Worm (Caenorhabditis elegans) whole organism, L2 larva: ENCODE results near the gene ZK1128.7.

Source experiments
- C34F6.9 ChIP-seq: fragments of 150-350 bp; optimal IDR thresholded peaks from 2 replicates; lab custom pipeline; 2014; ENCODE audit warnings: missing biosample characterization, missing genetic modification characterization
- F13H6.1 ChIP-seq: sonication (generic microtip); optimal IDR thresholded peaks from 2 replicates; lab custom pipeline; 2016; ENCODE audit warnings: missing genetic modification characterization, missing compliant biosample characterization
- R02D3.7 ChIP-seq: fragments of 150-350 bp; optimal IDR thresholded peaks from 2 replicates; lab custom pipeline; 2014; ENCODE audit warnings: missing biosample characterization, missing genetic modification characterization
- Y55F3AM.14 ChIP-seq: fragments of 200-800 bp; sonication (Bioruptor generic); optimal IDR thresholded peaks from 2 replicates; lab custom pipeline; 2018; ENCODE audit warnings: mild to moderate bottlenecking, missing genetic modification characterization, missing compliant biosample characterization
- ZK546.5 ChIP-seq: sonication (generic microtip); optimal IDR thresholded peaks from 2 replicates; lab custom pipeline; 2017; ENCODE audit warnings: missing biosample characterization, missing genetic modification characterization
- alr-1 ChIP-seq: fragments of 150-350 bp; optimal IDR thresholded peaks from 2 replicates; lab custom pipeline; 2014; ENCODE audit warnings: missing biosample characterization, missing genetic modification characterization
- aly-2 ChIP-seq: fragments of 150-350 bp; optimal IDR thresholded peaks from 2 replicates; lab custom pipeline; 2014; ENCODE audit warnings: missing biosample characterization, missing genetic modification characterization
- ama-1 ChIP-seq: fragments of 150-350 bp; optimal IDR thresholded peaks from 2 replicates; lab custom pipeline; 2018; ENCODE audit warnings: inconsistent platforms
- blmp-1 ChIP-seq: sonication (generic microtip); optimal IDR thresholded peaks from 2 replicates; lab custom pipeline; 2017; ENCODE audit warnings: missing genetic modification characterization, mild to moderate bottlenecking, missing compliant biosample characterization, antibody characterized with exemption, moderate library complexity; ENCODE audit not compliant: insufficient read depth
- ceh-16 ChIP-seq: fragments of 150-350 bp; optimal IDR thresholded peaks from 2 replicates; lab custom pipeline; 2014; ENCODE audit warnings: missing biosample characterization, missing genetic modification characterization
- ceh-82 ChIP-seq: fragments of 150-350 bp; optimal IDR thresholded peaks from 2 replicates; lab custom pipeline; 2014; ENCODE audit warnings: missing biosample characterization, missing genetic modification characterization
- crh-2 ChIP-seq: sonication (generic microtip); optimal IDR thresholded peaks from 2 replicates; lab custom pipeline; 2017; ENCODE audit warnings: missing biosample characterization, missing genetic modification characterization
- dmd-4 ChIP-seq: sonication (generic microtip); optimal IDR thresholded peaks from 2 replicates; lab custom pipeline; 2017; ENCODE audit warnings: missing biosample characterization, missing genetic modification characterization
- egl-27 ChIP-seq: sonication (generic microtip); optimal IDR thresholded peaks from 3 replicates; lab custom pipeline; 2017; ENCODE audit warnings: missing biosample characterization, missing genetic modification reagents, missing genetic modification characterization
- elt-1 ChIP-seq: fragments of 150-350 bp; optimal IDR thresholded peaks from 2 replicates; lab custom pipeline; 2014; ENCODE audit warnings: missing biosample characterization, missing genetic modification characterization
- elt-3 ChIP-seq: sonication (generic microtip); optimal IDR thresholded peaks from 2 replicates; lab custom pipeline; 2017; ENCODE audit warnings: missing biosample characterization, missing genetic modification characterization
- fos-1 ChIP-seq: fragments of 150-350 bp; optimal IDR thresholded peaks from 2 replicates; lab custom pipeline; 2014; ENCODE audit warnings: missing biosample characterization, missing genetic modification characterization
- gmeb-1 ChIP-seq: fragments of 150-350 bp; optimal IDR thresholded peaks from 2 replicates; lab custom pipeline; 2014; ENCODE audit warnings: missing biosample characterization, missing genetic modification characterization
- lin-11 ChIP-seq: fragments of 150-350 bp; sonication (generic microtip); optimal IDR thresholded peaks from 2 replicates; lab custom pipeline; 2014; ENCODE audit warnings: missing biosample characterization, missing genetic modification characterization, inconsistent platforms, mixed read lengths
- lin-13 ChIP-seq: fragments of 150-350 bp; optimal IDR thresholded peaks from 2 replicates; lab custom pipeline; 2014; ENCODE audit warnings: missing biosample characterization, missing genetic modification reagents, missing genetic modification characterization
- lin-39 ChIP-seq: fragments of 150-350 bp; optimal IDR thresholded peaks from 2 replicates; lab custom pipeline; 2014; ENCODE audit warnings: missing biosample characterization, missing genetic modification reagents, missing genetic modification characterization
- lsy-2 ChIP-seq, 2 experiments: fragments of 150-350 bp in 1 of 2; sonication (generic microtip) in 1 of 2; optimal IDR thresholded peaks; 2 replicates each; lab custom pipeline; 2014 to 2017; ENCODE audit warnings: missing biosample characterization in 2 of 2, missing genetic modification characterization in 2 of 2
- mab-5 ChIP-seq: fragments of 150-350 bp; optimal IDR thresholded peaks from 2 replicates; lab custom pipeline; 2014; ENCODE audit warnings: missing biosample characterization, missing genetic modification characterization
- mbf-1 ChIP-seq: sonication (generic microtip); optimal IDR thresholded peaks from 2 replicates; lab custom pipeline; 2017; ENCODE audit warnings: missing biosample characterization, missing genetic modification characterization
- mdl-1 ChIP-seq, 2 experiments: fragments of 150-350 bp in 1 of 2; sonication (generic microtip) in 1 of 2; optimal IDR thresholded peaks; 2 replicates each; lab custom pipeline; 2017; ENCODE audit warnings: missing biosample characterization in 2 of 2, missing genetic modification characterization in 2 of 2
- nhr-10 ChIP-seq: sonication (generic microtip); optimal IDR thresholded peaks from 2 replicates; lab custom pipeline; 2017; ENCODE audit warnings: missing biosample characterization, missing genetic modification characterization
- nhr-11 ChIP-seq: fragments of 150-350 bp; optimal IDR thresholded peaks from 2 replicates; lab custom pipeline; 2014; ENCODE audit warnings: missing biosample characterization, missing genetic modification characterization
- nhr-12 ChIP-seq: fragments of 150-350 bp; optimal IDR thresholded peaks from 2 replicates; lab custom pipeline; 2014; ENCODE audit warnings: missing biosample characterization, missing genetic modification characterization
- nhr-129 ChIP-seq: fragments of 150-350 bp; optimal IDR thresholded peaks from 2 replicates; lab custom pipeline; 2014; ENCODE audit warnings: missing biosample characterization, missing genetic modification characterization
- nhr-21 ChIP-seq: fragments of 150-350 bp; optimal IDR thresholded peaks from 2 replicates; lab custom pipeline; 2014; ENCODE audit warnings: missing biosample characterization, missing genetic modification characterization
- nhr-23 ChIP-seq: fragments of 150-350 bp; optimal IDR thresholded peaks from 2 replicates; lab custom pipeline; 2014; ENCODE audit warnings: missing biosample characterization, missing genetic modification reagents, missing genetic modification characterization
- nhr-237 ChIP-seq: fragments of 150-350 bp; optimal IDR thresholded peaks from 2 replicates; lab custom pipeline; 2014; ENCODE audit warnings: missing biosample characterization, missing genetic modification characterization
- nhr-6 ChIP-seq: fragments of 150-350 bp; optimal IDR thresholded peaks from 2 replicates; lab custom pipeline; 2014; ENCODE audit warnings: missing biosample characterization, missing genetic modification characterization
- nhr-77 ChIP-seq: fragments of 150-350 bp; optimal IDR thresholded peaks from 2 replicates; lab custom pipeline; 2014; ENCODE audit warnings: missing biosample characterization, missing genetic modification characterization
- peb-1 ChIP-seq: fragments of 150-350 bp; optimal IDR thresholded peaks from 2 replicates; lab custom pipeline; 2014; ENCODE audit warnings: missing biosample characterization, missing genetic modification characterization
- sem-4 ChIP-seq: fragments of 150-350 bp; optimal IDR thresholded peaks from 2 replicates; lab custom pipeline; 2014; ENCODE audit warnings: missing biosample characterization, missing genetic modification reagents, missing genetic modification characterization
- skn-1 ChIP-seq: sonication (generic microtip); optimal IDR thresholded peaks from 2 replicates; lab custom pipeline; 2017; ENCODE audit warnings: missing biosample characterization, missing genetic modification characterization
- sma-3 ChIP-seq: sonication (generic microtip); optimal IDR thresholded peaks from 2 replicates; lab custom pipeline; 2016; ENCODE audit warnings: missing genetic modification reagents, missing genetic modification characterization, missing compliant biosample characterization
- sma-9 ChIP-seq, 2 experiments: fragments of 150-350 bp in 1 of 2; sonication (generic microtip) in 1 of 2; optimal IDR thresholded peaks; 2 replicates each; lab custom pipeline; 2014 to 2016; ENCODE audit warnings: missing genetic modification characterization in 2 of 2, mild to moderate bottlenecking in 1 of 2, missing biosample characterization in 1 of 2, missing compliant biosample characterization in 1 of 2, missing genetic modification reagents in 1 of 2, moderate library complexity in 1 of 2
- snpc-4 ChIP-seq: fragments of 150-350 bp; optimal IDR thresholded peaks from 2 replicates; lab custom pipeline; 2014; ENCODE audit warnings: missing biosample characterization, missing genetic modification characterization
- unc-55 ChIP-seq: fragments of 150-350 bp; sonication (generic microtip); optimal IDR thresholded peaks from 3 replicates; lab custom pipeline; 2014; ENCODE audit warnings: missing biosample characterization, missing genetic modification reagents, missing genetic modification characterization
- unc-62 ChIP-seq: fragments of 150-350 bp; optimal IDR thresholded peaks from 2 replicates; lab custom pipeline; 2014; ENCODE audit warnings: missing biosample characterization, missing genetic modification reagents, missing genetic modification characterization
- zag-1 ChIP-seq: fragments of 150-350 bp; optimal IDR thresholded peaks from 2 replicates; lab custom pipeline; 2014; ENCODE audit warnings: missing biosample characterization, missing genetic modification characterization
- ztf-1 ChIP-seq: fragments of 200-800 bp; sonication (Bioruptor generic); conservative IDR thresholded peaks from 2 replicates; pipeline ENCODE4 v1.3.6; 2022; ENCODE audit warnings: missing genetic modification characterization, missing compliant biosample characterization
- ztf-4 ChIP-seq: fragments of 150-350 bp; optimal IDR thresholded peaks from 2 replicates; lab custom pipeline; 2014; ENCODE audit warnings: missing biosample characterization, missing genetic modification characterization

ZK1128.7 gene

DNA sequence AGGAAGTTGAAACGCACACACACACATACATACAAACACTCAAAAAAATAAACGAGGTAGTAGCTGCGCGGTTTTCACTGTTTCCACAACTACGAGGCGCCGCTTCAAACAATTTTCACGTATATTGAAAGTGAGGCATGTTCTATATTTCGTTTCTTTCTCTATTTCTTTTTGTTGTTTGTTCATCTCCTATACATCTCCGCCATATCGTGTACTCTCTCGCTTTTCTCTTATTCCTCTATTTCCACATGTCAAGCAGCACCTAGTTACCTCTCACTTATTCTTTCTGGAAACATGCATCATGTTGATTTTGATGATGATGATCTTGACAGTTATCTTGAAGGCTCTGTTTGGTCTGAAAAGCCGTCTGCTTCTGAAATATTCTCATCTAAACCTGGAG is at the start of gene ZK1128.7:
Gene ZK1128.7, plus strand, starts transcription at position 229 of the 400 bp plus-strand sequence.
- peak; percentile 20 for TF ChIP-seq sma-9 (GFP tag; optimal IDR thresholded peaks at IDR 0.05; lab: Kevin White, UChicago)
- no peak for TF ChIP-seq sma-9 (tag; optimal IDR thresholded peaks at IDR 0.05; lab: Kevin White, UChicago)
- no peak for TF ChIP-seq nhr-10
- no peak for TF ChIP-seq ceh-82 (tag; lab: Kevin White, UChicago)
- no peak for TF ChIP-seq aly-2 (tag; lab: Kevin White, UChicago)
- TF ChIP-seq F13H6.1 (tag; lab: Kevin White, UChicago), result peak; percentile 43
- TF ChIP-seq C34F6.9 (tag; lab: Kevin White, UChicago), result peak; percentile 15
- TF ChIP-seq nhr-11 (tag; lab: Kevin White, UChicago), result no peak
- TF ChIP-seq ceh-16 (tag; lab: Kevin White, UChicago), result no peak
- TF ChIP-seq nhr-237, result no peak
- no peak for TF ChIP-seq fos-1 (tag; lab: Kevin White, UChicago)
- no peak for TF ChIP-seq mab-5
- TF ChIP-seq nhr-21, result no peak
- TF ChIP-seq lin-13 (GFP tag; lab: Kevin White, UChicago), result no peak
- no peak for TF ChIP-seq elt-1
- no peak for TF ChIP-seq unc-62
- no peak for TF ChIP-seq zag-1 (tag; lab: Kevin White, UChicago)
- TF ChIP-seq sem-4 (tag; lab: Kevin White, UChicago), result no peak
- TF ChIP-seq lsy-2 (tag; optimal IDR thresholded peaks at IDR 0.05; lab: Kevin White, UChicago), result peak in 1 of 2 experiments; percentile 30
- no peak for TF ChIP-seq lin-11 (tag; lab: Kevin White, UChicago)
- TF ChIP-seq egl-27 (tag; lab: Kevin White, UChicago), result no peak
- no peak for TF ChIP-seq snpc-4
- TF ChIP-seq skn-1 (tag; lab: Kevin White, UChicago), result no peak
- TF ChIP-seq ZK546.5 (tag; lab: Kevin White, UChicago), result no peak
- TF ChIP-seq nhr-129 (tag; lab: Kevin White, UChicago), result no peak
- no peak for TF ChIP-seq nhr-77 (tag; lab: Kevin White, UChicago)
- TF ChIP-seq sma-3 (GFP tag; lab: Kevin White, UChicago), result no peak
- no peak for TF ChIP-seq peb-1
- no peak for TF ChIP-seq Y55F3AM.14 (GFP tag; lab: Kevin White, UChicago)
- TF ChIP-seq mbf-1 (tag; lab: Kevin White, UChicago), result no peak
- TF ChIP-seq unc-55 (GFP tag; lab: Kevin White, UChicago), result peak; percentile 36
- no peak for TF ChIP-seq gmeb-1 (tag; lab: Kevin White, UChicago)
- TF ChIP-seq dmd-4, result no peak
- no peak for TF ChIP-seq nhr-23 (tag; lab: Kevin White, UChicago)
- TF ChIP-seq alr-1 (tag; lab: Kevin White, UChicago), result no peak
- no peak for TF ChIP-seq ztf-1 (GFP tag; lab: Robert Waterston, UW)
- TF ChIP-seq R02D3.7 (tag; lab: Kevin White, UChicago), result no peak
- peak; percentile 22 for TF ChIP-seq blmp-1 (tag; lab: Kevin White, UChicago)
- TF ChIP-seq ama-1 (lab: Kevin White, UChicago), result no peak
- no peak for TF ChIP-seq crh-2 (tag; lab: Kevin White, UChicago)
- no peak for TF ChIP-seq nhr-6

DNA sequence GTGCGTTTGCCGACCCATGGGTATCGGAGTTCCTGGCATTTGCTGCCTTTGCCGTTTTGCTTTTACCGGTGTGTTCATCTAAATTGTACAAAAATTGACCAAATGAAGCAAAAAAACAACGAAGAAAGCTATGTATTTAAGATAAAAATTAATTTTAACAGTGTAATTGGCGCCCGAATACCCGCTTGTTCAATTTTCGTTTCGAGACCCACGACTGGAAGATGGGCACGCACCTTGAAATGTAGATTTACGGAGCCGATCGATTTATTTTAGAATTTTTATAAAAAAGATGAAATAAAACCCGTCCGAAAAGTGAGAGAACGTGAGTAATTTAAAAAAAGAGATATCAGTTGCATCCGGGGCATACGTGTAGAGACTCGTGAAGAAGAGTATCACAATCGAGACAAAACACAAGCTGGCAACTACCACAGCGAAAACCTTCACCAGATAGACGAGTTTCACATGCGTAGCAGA is 48.3 kb upstream of the ZK1128.7 start, which contains the start of gene hal-2:
Gene hal-2, minus strand, starts transcription at position 424 of the 474 bp plus-strand sequence.
- no peak for TF ChIP-seq sem-4 (tag; lab: Kevin White, UChicago)
- TF ChIP-seq lin-39 (tag; lab: Kevin White, UChicago), result no peak
- TF ChIP-seq elt-3 (tag; lab: Kevin White, UChicago), result no peak
- no peak for TF ChIP-seq mab-5
- TF ChIP-seq dmd-4, result no peak
- no peak for TF ChIP-seq zag-1 (tag; lab: Kevin White, UChicago)
- no peak for TF ChIP-seq ztf-4 (tag; lab: Kevin White, UChicago)
- no peak for TF ChIP-seq nhr-12
- TF ChIP-seq nhr-23 (tag; lab: Kevin White, UChicago), result no peak
- no peak for TF ChIP-seq mdl-1 (tag; optimal IDR thresholded peaks at IDR 0.05; lab: Kevin White, UChicago)
- TF ChIP-seq mbf-1 (tag; lab: Kevin White, UChicago), result no peak
- TF ChIP-seq unc-62, result no peak
- TF ChIP-seq alr-1 (tag; lab: Kevin White, UChicago), result no peak
- no peak for TF ChIP-seq nhr-11 (tag; lab: Kevin White, UChicago)
- no peak for TF ChIP-seq lin-13 (GFP tag; lab: Kevin White, UChicago)
- no peak for TF ChIP-seq elt-1
- TF ChIP-seq lsy-2 (tag; optimal IDR thresholded peaks at IDR 0.05; lab: Kevin White, UChicago), result no peak
- TF ChIP-seq C34F6.9 (tag; lab: Kevin White, UChicago), result no peak
- TF ChIP-seq unc-55 (GFP tag; lab: Kevin White, UChicago), result no peak
